Worm (Caenorhabditis elegans) whole organism, L2 larva: ENCODE measurements around the gene sea-2.

ENCODE experiments used
- C34F6.9 ChIP-seq: fragments of 150-350 bp; optimal IDR thresholded peaks from 2 replicates; lab custom pipeline; 2014; ENCODE audit warnings: missing biosample characterization, missing genetic modification characterization
- R02D3.7 ChIP-seq: fragments of 150-350 bp; optimal IDR thresholded peaks from 2 replicates; lab custom pipeline; 2014; ENCODE audit warnings: missing biosample characterization, missing genetic modification characterization
- Y55F3AM.14 ChIP-seq: fragments of 200-800 bp; sonication (Bioruptor generic); optimal IDR thresholded peaks from 2 replicates; lab custom pipeline; 2018; ENCODE audit warnings: mild to moderate bottlenecking, missing genetic modification characterization, missing compliant biosample characterization
- alr-1 ChIP-seq: fragments of 150-350 bp; optimal IDR thresholded peaks from 2 replicates; lab custom pipeline; 2014; ENCODE audit warnings: missing biosample characterization, missing genetic modification characterization
- aly-2 ChIP-seq: fragments of 150-350 bp; optimal IDR thresholded peaks from 2 replicates; lab custom pipeline; 2014; ENCODE audit warnings: missing biosample characterization, missing genetic modification characterization
- ama-1 ChIP-seq: fragments of 150-350 bp; optimal IDR thresholded peaks from 2 replicates; lab custom pipeline; 2018; ENCODE audit warnings: inconsistent platforms
- blmp-1 ChIP-seq: sonication (generic microtip); optimal IDR thresholded peaks from 2 replicates; lab custom pipeline; 2017; ENCODE audit warnings: missing genetic modification characterization, mild to moderate bottlenecking, missing compliant biosample characterization, antibody characterized with exemption, moderate library complexity; ENCODE audit not compliant: insufficient read depth
- ceh-16 ChIP-seq: fragments of 150-350 bp; optimal IDR thresholded peaks from 2 replicates; lab custom pipeline; 2014; ENCODE audit warnings: missing biosample characterization, missing genetic modification characterization
- ceh-82 ChIP-seq: fragments of 150-350 bp; optimal IDR thresholded peaks from 2 replicates; lab custom pipeline; 2014; ENCODE audit warnings: missing biosample characterization, missing genetic modification characterization
- crh-2 ChIP-seq: sonication (generic microtip); optimal IDR thresholded peaks from 2 replicates; lab custom pipeline; 2017; ENCODE audit warnings: missing biosample characterization, missing genetic modification characterization
- egl-27 ChIP-seq: sonication (generic microtip); optimal IDR thresholded peaks from 3 replicates; lab custom pipeline; 2017; ENCODE audit warnings: missing biosample characterization, missing genetic modification reagents, missing genetic modification characterization
- elt-3 ChIP-seq: sonication (generic microtip); optimal IDR thresholded peaks from 2 replicates; lab custom pipeline; 2017; ENCODE audit warnings: missing biosample characterization, missing genetic modification characterization
- gmeb-1 ChIP-seq: fragments of 150-350 bp; optimal IDR thresholded peaks from 2 replicates; lab custom pipeline; 2014; ENCODE audit warnings: missing biosample characterization, missing genetic modification characterization
- lin-11 ChIP-seq: fragments of 150-350 bp; sonication (generic microtip); optimal IDR thresholded peaks from 2 replicates; lab custom pipeline; 2014; ENCODE audit warnings: missing biosample characterization, missing genetic modification characterization, inconsistent platforms, mixed read lengths
- lin-39 ChIP-seq: fragments of 150-350 bp; optimal IDR thresholded peaks from 2 replicates; lab custom pipeline; 2014; ENCODE audit warnings: missing biosample characterization, missing genetic modification reagents, missing genetic modification characterization
- mab-5 ChIP-seq: fragments of 150-350 bp; optimal IDR thresholded peaks from 2 replicates; lab custom pipeline; 2014; ENCODE audit warnings: missing biosample characterization, missing genetic modification characterization
- mbf-1 ChIP-seq: sonication (generic microtip); optimal IDR thresholded peaks from 2 replicates; lab custom pipeline; 2017; ENCODE audit warnings: missing biosample characterization, missing genetic modification characterization
- nhr-10 ChIP-seq: sonication (generic microtip); optimal IDR thresholded peaks from 2 replicates; lab custom pipeline; 2017; ENCODE audit warnings: missing biosample characterization, missing genetic modification characterization
- nhr-129 ChIP-seq: fragments of 150-350 bp; optimal IDR thresholded peaks from 2 replicates; lab custom pipeline; 2014; ENCODE audit warnings: missing biosample characterization, missing genetic modification characterization
- nhr-23 ChIP-seq: fragments of 150-350 bp; optimal IDR thresholded peaks from 2 replicates; lab custom pipeline; 2014; ENCODE audit warnings: missing biosample characterization, missing genetic modification reagents, missing genetic modification characterization
- nhr-237 ChIP-seq: fragments of 150-350 bp; optimal IDR thresholded peaks from 2 replicates; lab custom pipeline; 2014; ENCODE audit warnings: missing biosample characterization, missing genetic modification characterization
- nhr-25 ChIP-seq: fragments of 150-350 bp; sonication (generic microtip); optimal IDR thresholded peaks from 3 replicates; lab custom pipeline; 2014; ENCODE audit warnings: missing biosample characterization, missing genetic modification characterization
- peb-1 ChIP-seq: fragments of 150-350 bp; optimal IDR thresholded peaks from 2 replicates; lab custom pipeline; 2014; ENCODE audit warnings: missing biosample characterization, missing genetic modification characterization
- sem-4 ChIP-seq: fragments of 150-350 bp; optimal IDR thresholded peaks from 2 replicates; lab custom pipeline; 2014; ENCODE audit warnings: missing biosample characterization, missing genetic modification reagents, missing genetic modification characterization
- skn-1 ChIP-seq: sonication (generic microtip); optimal IDR thresholded peaks from 2 replicates; lab custom pipeline; 2017; ENCODE audit warnings: missing biosample characterization, missing genetic modification characterization
- sma-9 ChIP-seq, 2 experiments: fragments of 150-350 bp in 1 of 2; sonication (generic microtip) in 1 of 2; optimal IDR thresholded peaks; 2 replicates each; lab custom pipeline; 2014 to 2016; ENCODE audit warnings: missing genetic modification characterization in 2 of 2, mild to moderate bottlenecking in 1 of 2, missing biosample characterization in 1 of 2, missing compliant biosample characterization in 1 of 2, missing genetic modification reagents in 1 of 2, moderate library complexity in 1 of 2
- unc-55 ChIP-seq: fragments of 150-350 bp; sonication (generic microtip); optimal IDR thresholded peaks from 3 replicates; lab custom pipeline; 2014; ENCODE audit warnings: missing biosample characterization, missing genetic modification reagents, missing genetic modification characterization
- zag-1 ChIP-seq: fragments of 150-350 bp; optimal IDR thresholded peaks from 2 replicates; lab custom pipeline; 2014; ENCODE audit warnings: missing biosample characterization, missing genetic modification characterization
- ztf-11 ChIP-seq: sonication (generic microtip); optimal IDR thresholded peaks from 2 replicates; lab custom pipeline; 2017; ENCODE audit warnings: missing biosample characterization, missing genetic modification characterization
- ztf-4 ChIP-seq: fragments of 150-350 bp; optimal IDR thresholded peaks from 2 replicates; lab custom pipeline; 2014; ENCODE audit warnings: missing biosample characterization, missing genetic modification characterization

Gene sea-2

ce11 chrII:3950077-3950476 lies at the start of gene sea-2:
Gene sea-2 (plus strand): TSS chrII:3950377.
- TF ChIP-seq R02D3.7 (tag; lab: Kevin White, UChicago) (no peak), ztf-4 (tag; lab: Kevin White, UChicago) (no peak), skn-1 (tag; lab: Kevin White, UChicago) (no peak), sem-4 (tag; lab: Kevin White, UChicago) (no peak)

ce11 chrII:3901108-3901507 lies 49.1 kb upstream of the sea-2 start, which contains the start of gene F53C3.4:
Gene F53C3.4 (plus strand): TSS chrII:3901408.
- no peak for TF ChIP-seq sma-9 (GFP tag; optimal IDR thresholded peaks at IDR 0.05; lab: Kevin White, UChicago)
- TF ChIP-seq sma-9 (tag; optimal IDR thresholded peaks at IDR 0.05; lab: Kevin White, UChicago) = no peak
- TF ChIP-seq C34F6.9 (tag; lab: Kevin White, UChicago) = no peak
- TF ChIP-seq unc-55 = no peak
- TF ChIP-seq nhr-23 (tag; lab: Kevin White, UChicago) = no peak
- no peak for TF ChIP-seq elt-3
- no peak for TF ChIP-seq ama-1 (lab: Kevin White, UChicago)
- TF ChIP-seq alr-1 (tag; lab: Kevin White, UChicago) = no peak
- TF ChIP-seq nhr-25 (tag; lab: Kevin White, UChicago) = no peak
- no peak for TF ChIP-seq ceh-82 (tag; lab: Kevin White, UChicago)
- TF ChIP-seq mab-5 (tag; lab: Kevin White, UChicago) = no peak
- TF ChIP-seq blmp-1 = no peak
- no peak for TF ChIP-seq ztf-4 (tag; lab: Kevin White, UChicago)
- no peak for TF ChIP-seq ztf-11 (tag; lab: Kevin White, UChicago)

ce11 chrII:3902798-3903197 lies 47.4 kb upstream of the sea-2 start, which contains the start of gene F53C3.3:
Gene F53C3.3 (plus strand): TSS chrII:3902856.
- TF ChIP-seq zag-1 (tag; lab: Kevin White, UChicago) (no peak), lin-39 (tag; lab: Kevin White, UChicago) (no peak), elt-3 (no peak), peb-1 (tag; lab: Kevin White, UChicago) (no peak), ceh-16 (no peak), blmp-1 (no peak)

- TF ChIP-seq blmp-1 (no peak), lin-11 (tag; lab: Kevin White, UChicago) (no peak), nhr-10 (tag; lab: Kevin White, UChicago) (no peak), mab-5 (tag; lab: Kevin White, UChicago) (no peak), alr-1 (tag; lab: Kevin White, UChicago) (no peak), sem-4 (tag; lab: Kevin White, UChicago) (no peak), nhr-237 (tag; lab: Kevin White, UChicago) (no peak), C34F6.9 (tag; lab: Kevin White, UChicago) (no peak), aly-2 (no peak), zag-1 (tag; lab: Kevin White, UChicago) (no peak), Y55F3AM.14 (GFP tag; lab: Kevin White, UChicago) (no peak), ceh-82 (tag; lab: Kevin White, UChicago) (no peak), nhr-25 (tag; lab: Kevin White, UChicago) (no peak), egl-27 (tag; lab: Kevin White, UChicago) (no peak)
Observed at ce11 chrII:3906615-3907190, 43.5 kb upstream of the sea-2 start, which contains the start of the genes F53C3.11 and fbxb-103. Gene F53C3.11 (minus strand): TSS chrII:3906715. Gene fbxb-103 (plus strand): TSS chrII:3907140.

ce11 chrII:3908135-3908534 lies 42.0 kb upstream of the sea-2 start:
- TF ChIP-seq ztf-4 (tag; lab: Kevin White, UChicago) = no peak
- TF ChIP-seq, all 48 proteins: peak for 0

ce11 chrII:3909301-3909700 lies 40.9 kb upstream of the sea-2 start:
- TF ChIP-seq alr-1 (tag; lab: Kevin White, UChicago) (no peak), sem-4 (tag; lab: Kevin White, UChicago) (no peak), nhr-129 (tag; lab: Kevin White, UChicago) (no peak), mbf-1 (tag; lab: Kevin White, UChicago) (no peak), elt-3 (no peak), peb-1 (tag; lab: Kevin White, UChicago) (no peak), crh-2 (tag; lab: Kevin White, UChicago) (no peak), ztf-4 (tag; lab: Kevin White, UChicago) (no peak), gmeb-1 (tag; lab: Kevin White, UChicago) (no peak), aly-2 (no peak), skn-1 (tag; lab: Kevin White, UChicago) (no peak), Y55F3AM.14 (GFP tag; lab: Kevin White, UChicago) (no peak), blmp-1 (no peak), C34F6.9 (tag; lab: Kevin White, UChicago) (no peak), zag-1 (tag; lab: Kevin White, UChicago) (no peak)
